Worm (Caenorhabditis elegans) whole organism, L4 larva: ENCODE results near the gene str-39.

Experiments used
- fkh-10 ChIP-seq: fragments of 150-350 bp; optimal IDR thresholded peaks from 2 replicates; lab custom pipeline; 2014; ENCODE audit warnings: missing biosample characterization, missing genetic modification reagents, missing genetic modification characterization
- jun-1 ChIP-seq: fragments of 150-350 bp; optimal IDR thresholded peaks from 2 replicates; lab custom pipeline; 2014; ENCODE audit warnings: missing biosample characterization, missing genetic modification reagents, missing genetic modification characterization
- lin-39 ChIP-seq: fragments of 150-350 bp; optimal IDR thresholded peaks from 2 replicates; lab custom pipeline; 2014; ENCODE audit warnings: missing biosample characterization, missing genetic modification reagents, missing genetic modification characterization
- madf-5 ChIP-seq, 2 experiments: fragments of 200-800 bp; sonication (Bioruptor generic); IDR thresholded peaks; 2 replicates each; pipeline ENCODE4 v1.3.6; 2022; ENCODE audit warnings: missing compliant biosample characterization in 2 of 2, missing genetic modification characterization in 2 of 2
- mxl-2 ChIP-seq: fragments of 200-800 bp; sonication (Bioruptor generic); conservative IDR thresholded peaks from 2 replicates; pipeline ENCODE4 v1.3.6; 2022; ENCODE audit warnings: missing genetic modification reagents, missing genetic modification characterization, missing compliant biosample characterization
- nhr-11 ChIP-seq: fragments of 150-350 bp; optimal IDR thresholded peaks from 2 replicates; lab custom pipeline; 2014; ENCODE audit warnings: missing biosample characterization, missing genetic modification characterization
- nhr-111 ChIP-seq: fragments of 200-800 bp; sonication (Bioruptor generic); optimal IDR thresholded peaks from 2 replicates; lab custom pipeline; 2018; ENCODE audit warnings: mild to moderate bottlenecking, missing genetic modification characterization, missing compliant biosample characterization
- nhr-42 ChIP-seq: fragments of 200-800 bp; sonication (Bioruptor generic); IDR thresholded peaks from 2 replicates; pipeline ENCODE4 v1.3.6; 2022; ENCODE audit warnings: missing genetic modification characterization, missing compliant biosample characterization
- skn-1 ChIP-seq: fragments of 150-350 bp; optimal IDR thresholded peaks from 2 replicates; lab custom pipeline; 2014; ENCODE audit warnings: missing biosample characterization, missing genetic modification characterization
- tag-97 ChIP-seq: fragments of 200-800 bp; sonication (Bioruptor generic); IDR thresholded peaks from 2 replicates; pipeline ENCODE4 v1.3.6; 2022; ENCODE audit warnings: missing genetic modification characterization, missing compliant biosample characterization
- unc-39 ChIP-seq: sonication (generic microtip); optimal IDR thresholded peaks from 2 replicates; lab custom pipeline; 2017; ENCODE audit warnings: missing biosample characterization, missing genetic modification characterization
- unc-62 ChIP-seq, 3 experiments: fragments of 150-350 bp in 1 of 3; sonication (generic microtip); optimal IDR thresholded peaks in 2 of 3; peaks in 1 of 3; 1 replicate in 1 of 3; 2 replicates in 2 of 3; lab custom pipeline; 2014 to 2017; ENCODE audit warnings: missing biosample characterization in 3 of 3, missing genetic modification characterization in 3 of 3, missing genetic modification reagents in 3 of 3, missing genotype in 1 of 3

- no peak for TF ChIP-seq nhr-111 (GFP tag; lab: Kevin White, UChicago)
- TF ChIP-seq madf-5 (GFP tag; IDR thresholded peaks at IDR 0.05; lab: Robert Waterston, UW) = no peak
- TF ChIP-seq lin-39 (tag; lab: Kevin White, UChicago) = no peak
- TF ChIP-seq skn-1 (tag; lab: Kevin White, UChicago) = no peak
- TF ChIP-seq nhr-11 (tag; lab: Kevin White, UChicago) = no peak
- no peak for TF ChIP-seq jun-1
- TF ChIP-seq tag-97 (GFP tag; lab: Robert Waterston, UW) = no peak
- no peak for TF ChIP-seq unc-62 (GFP tag; optimal IDR thresholded peaks at IDR 0.05 in 1 of 2; lab: Kevin White, UChicago)
- TF ChIP-seq unc-62 (tag; optimal IDR thresholded peaks at IDR 0.05; lab: Kevin White, UChicago) = no peak
- no peak for TF ChIP-seq nhr-42
- no peak for TF ChIP-seq fkh-10 (GFP tag; lab: Kevin White, UChicago)
- TF ChIP-seq mxl-2 (GFP tag; lab: Robert Waterston, UW) = no peak
- TF ChIP-seq unc-39 (tag; lab: Kevin White, UChicago) = no peak
These were observed 16.7 kb downstream of the str-39 start, which contains the start of gene srh-272 for ce11 chrV:2863033-2863432.
